Fruit fly (Drosophila melanogaster) whole organism, embryonic: ENCODE data around the gene CG14300.

ENCODE experiments used
- ATbp ChIP-seq: fragments of 200-800 bp; sonication (Bioruptor generic); optimal IDR thresholded peaks from 2 replicates; lab custom pipeline; 2017; ENCODE audit warnings: missing biosample characterization, mild to moderate bottlenecking, missing genetic modification characterization, missing genetic modification reagents
- Ada2b ChIP-seq: fragments of 200-800 bp; sonication (Bioruptor generic); IDR thresholded peaks from 2 replicates; pipeline ENCODE4 v1.3.6; 2022; ENCODE audit warnings: missing biosample characterization, missing genetic modification characterization
- CG1024 ChIP-seq: fragments of 200-800 bp; sonication (Bioruptor generic); IDR thresholded peaks from 2 replicates; pipeline ENCODE4 v1.3.6; 2022; ENCODE audit warnings: missing biosample characterization, missing genetic modification characterization
- CG10321 ChIP-seq: fragments of 200-800 bp; sonication (Bioruptor generic); IDR thresholded peaks from 2 replicates; pipeline ENCODE4 v1.3.6; 2022; ENCODE audit warnings: missing biosample characterization, missing genetic modification characterization
- CG10654 ChIP-seq: fragments of 200-800 bp; sonication (Bioruptor generic); optimal IDR thresholded peaks from 2 replicates; lab custom pipeline; 2016; ENCODE audit warnings: missing biosample characterization, missing genetic modification characterization
- CG10979 ChIP-seq: fragments of 200-800 bp; sonication (Bioruptor generic); optimal IDR thresholded peaks from 2 replicates; lab custom pipeline; 2018; ENCODE audit warnings: missing biosample characterization, mild to moderate bottlenecking, missing genetic modification characterization, moderate library complexity
- CG11093 ChIP-seq: fragments of 200-800 bp; sonication (Bioruptor generic); IDR thresholded peaks from 3 replicates; pipeline ENCODE4 v1.3.6; 2022; ENCODE audit warnings: missing biosample characterization, missing genetic modification characterization
- CG11398 ChIP-seq: fragments of 200-800 bp; sonication (Bioruptor generic); optimal IDR thresholded peaks from 2 replicates; lab custom pipeline; 2016; ENCODE audit warnings: missing biosample characterization, missing genetic modification characterization
- CG12299 ChIP-seq: fragments of 200-800 bp; sonication (Bioruptor generic); optimal IDR thresholded peaks from 2 replicates; lab custom pipeline; 2018; ENCODE audit warnings: missing biosample characterization, mild to moderate bottlenecking, missing genetic modification characterization
- CG14050 ChIP-seq: fragments of 200-800 bp; sonication (Bioruptor generic); IDR thresholded peaks from 3 replicates; pipeline ENCODE4 v1.3.6; 2022; ENCODE audit warnings: missing biosample characterization, missing genetic modification characterization
- CG14965 ChIP-seq: fragments of 200-800 bp; sonication (Bioruptor generic); optimal IDR thresholded peaks from 2 replicates; lab custom pipeline; 2016; ENCODE audit warnings: missing biosample characterization, missing genetic modification characterization, borderline replicate concordance
- CG15514 ChIP-seq: fragments of 200-800 bp; sonication (Bioruptor generic); optimal IDR thresholded peaks from 3 replicates; lab custom pipeline; 2017; ENCODE audit warnings: missing biosample characterization, missing genetic modification characterization, mild to moderate bottlenecking, moderate library complexity, missing genetic modification reagents
- CG17328 ChIP-seq: fragments of 200-800 bp; sonication (Bioruptor generic); IDR thresholded peaks from 2 replicates; pipeline ENCODE4 v1.3.6; 2022; ENCODE audit warnings: missing biosample characterization, missing genetic modification characterization
- CG17829 ChIP-seq: fragments of 200-800 bp; optimal IDR thresholded peaks from 2 replicates; lab custom pipeline; 2019; ENCODE audit warnings: missing biosample characterization, mild to moderate bottlenecking, missing genetic modification characterization, moderate library complexity
- CG2116 ChIP-seq: fragments of 200-800 bp; sonication (Bioruptor generic); optimal IDR thresholded peaks from 3 replicates; lab custom pipeline; 2018; ENCODE audit warnings: missing biosample characterization, mild to moderate bottlenecking, missing genetic modification characterization
- CG3065 ChIP-seq: fragments of 200-800 bp; sonication (Bioruptor generic); optimal IDR thresholded peaks from 2 replicates; lab custom pipeline; 2016; ENCODE audit warnings: missing biosample characterization, missing genetic modification characterization
- CG31224 ChIP-seq: fragments of 200-800 bp; sonication (Bioruptor generic); IDR thresholded peaks from 2 replicates; pipeline ENCODE4 v1.3.6; 2022; ENCODE audit warnings: missing biosample characterization, missing genetic modification characterization
- CG3163 ChIP-seq: fragments of 200-800 bp; sonication (Bioruptor generic); optimal IDR thresholded peaks from 3 replicates; lab custom pipeline; 2016; ENCODE audit warnings: missing biosample characterization, missing genetic modification characterization
- CG3726 ChIP-seq: fragments of 200-800 bp; sonication (Bioruptor generic); IDR thresholded peaks from 3 replicates; pipeline ENCODE4, ENCODE4 v1.3.6; 2022; ENCODE audit warnings: missing biosample characterization, missing genetic modification characterization
- CG4360 ChIP-seq: fragments of 200-800 bp; sonication (Bioruptor generic); IDR thresholded peaks from 2 replicates; pipeline ENCODE4 v1.3.6; 2022; ENCODE audit warnings: missing biosample characterization, missing genetic modification characterization
- CG4707 ChIP-seq: fragments of 200-800 bp; sonication (Bioruptor generic); optimal IDR thresholded peaks from 2 replicates; lab custom pipeline; 2018; ENCODE audit warnings: missing biosample characterization, mild to moderate bottlenecking, missing genetic modification characterization, moderate library complexity
- CG7556 ChIP-seq: fragments of 200-800 bp; sonication (Bioruptor generic); optimal IDR thresholded peaks from 2 replicates; lab custom pipeline; 2017; ENCODE audit warnings: missing biosample characterization, mild to moderate bottlenecking, missing genetic modification characterization
- CG8290 ChIP-seq, 3 experiments: fragments of 200-800 bp; sonication (Bioruptor generic); optimal IDR thresholded peaks; 2 replicates each; lab custom pipeline; 2016 to 2019; ENCODE audit warnings: missing biosample characterization in 3 of 3, missing genetic modification characterization in 3 of 3, mild to moderate bottlenecking in 2 of 3, moderate library complexity in 1 of 3
- CG8359 ChIP-seq: fragments of 200-800 bp; sonication (Bioruptor generic); optimal IDR thresholded peaks from 2 replicates; lab custom pipeline; 2017; ENCODE audit warnings: missing biosample characterization, mild to moderate bottlenecking, missing genetic modification characterization, borderline replicate concordance
- CG9215 ChIP-seq: fragments of 200-800 bp; sonication (Bioruptor generic); IDR thresholded peaks from 2 replicates; pipeline ENCODE4 v1.3.6; 2022; ENCODE audit warnings: missing biosample characterization, missing genetic modification characterization
- D19A ChIP-seq: fragments of 200-800 bp; optimal IDR thresholded peaks from 3 replicates; lab custom pipeline; 2019; ENCODE audit warnings: missing biosample characterization, mild to moderate bottlenecking, missing genetic modification characterization, moderate library complexity
- D19B ChIP-seq: fragments of 200-800 bp; sonication (Bioruptor generic); optimal IDR thresholded peaks from 2 replicates; lab custom pipeline; 2017; ENCODE audit warnings: missing biosample characterization, mild to moderate bottlenecking, missing genetic modification characterization
- Dbx ChIP-seq: fragments of 200-800 bp; sonication (Bioruptor generic); IDR thresholded peaks from 3 replicates; pipeline ENCODE4 v1.3.6; 2022; ENCODE audit warnings: missing biosample characterization, missing genetic modification characterization
- E2f1 ChIP-seq: fragments of 200-800 bp; sonication (Bioruptor generic); IDR thresholded peaks from 2 replicates; pipeline ENCODE4 v1.3.6; 2022; ENCODE audit warnings: missing biosample characterization, missing genetic modification characterization
- E2f2 ChIP-seq: fragments of 200-800 bp; sonication (Bioruptor generic); IDR thresholded peaks from 2 replicates; pipeline ENCODE4 v1.3.6; 2022; ENCODE audit warnings: missing biosample characterization, missing genetic modification characterization
- Hey ChIP-seq: fragments of 200-800 bp; sonication (Bioruptor generic); optimal IDR thresholded peaks from 3 replicates; lab custom pipeline; 2018; ENCODE audit warnings: missing biosample characterization, mild to moderate bottlenecking, missing genetic modification characterization
- Hmr ChIP-seq: fragments of 200-800 bp; sonication (Bioruptor generic); optimal IDR thresholded peaks from 3 replicates; lab custom pipeline; 2017; ENCODE audit warnings: mild to moderate bottlenecking, missing biosample characterization, missing genetic modification reagents, missing genetic modification characterization
- Hr51 ChIP-seq, 2 experiments: fragments of 200-800 bp; sonication (Bioruptor generic); optimal IDR thresholded peaks; 2 replicates in 1 of 2; 3 replicates in 1 of 2; lab custom pipeline; 2016 to 2018; ENCODE audit warnings: missing biosample characterization in 2 of 2, missing genetic modification characterization in 2 of 2, mild to moderate bottlenecking in 1 of 2, moderate library complexity in 1 of 2
- Kr ChIP-seq: fragments of 200-800 bp; sonication (Bioruptor generic); optimal IDR thresholded peaks from 2 replicates; lab custom pipeline; 2017; ENCODE audit warnings: missing biosample characterization, mild to moderate bottlenecking, missing genetic modification characterization
- Mrtf ChIP-seq: fragments of 200-800 bp; sonication (Bioruptor generic); IDR thresholded peaks from 3 replicates; pipeline ENCODE4 v1.3.6; 2022; ENCODE audit warnings: missing biosample characterization, missing genetic modification characterization
- Rx ChIP-seq: fragments of 200-800 bp; sonication (Bioruptor generic); IDR thresholded peaks from 2 replicates; pipeline ENCODE4 v1.3.6; 2022; ENCODE audit warnings: missing biosample characterization, missing genetic modification characterization
- bcd ChIP-seq: fragments of 200-800 bp; sonication (Bioruptor generic); optimal IDR thresholded peaks from 2 replicates; lab custom pipeline; 2017; ENCODE audit warnings: missing biosample characterization, mild to moderate bottlenecking, missing genetic modification characterization
- bowl ChIP-seq: fragments of 200-800 bp; sonication (Bioruptor generic); IDR thresholded peaks from 2 replicates; pipeline ENCODE4 v1.3.6; 2022; ENCODE audit warnings: missing biosample characterization, missing genetic modification characterization
- fd102C ChIP-seq: fragments of 200-800 bp; sonication (Bioruptor generic); optimal IDR thresholded peaks from 2 replicates; lab custom pipeline; 2018; ENCODE audit warnings: missing biosample characterization, mild to moderate bottlenecking, missing genetic modification characterization, moderate library complexity
- fd96Cb ChIP-seq: fragments of 200-800 bp; sonication (Bioruptor generic); optimal IDR thresholded peaks from 2 replicates; lab custom pipeline; 2018; ENCODE audit warnings: missing biosample characterization, mild to moderate bottlenecking, missing genetic modification characterization, moderate library complexity
- gcm2 ChIP-seq: fragments of 200-800 bp; sonication (Bioruptor generic); optimal IDR thresholded peaks from 2 replicates; lab custom pipeline; 2016; ENCODE audit warnings: missing biosample characterization, missing genetic modification characterization
- jumu ChIP-seq: fragments of 200-800 bp; sonication (Bioruptor generic); optimal IDR thresholded peaks from 3 replicates; lab custom pipeline; 2016; ENCODE audit warnings: missing biosample characterization, missing genetic modification characterization
- pan ChIP-seq, 4 experiments: fragments of >200 bp in 3 of 4; fragments of 200-800 bp in 1 of 4; sonication (Bioruptor generic) in 1 of 4; optimal IDR thresholded peaks in 3 of 4; IDR thresholded peaks in 1 of 4; 2 replicates each; pipeline versions ENCODE4 v1.3.6 to Lab custom; 2017 to 2022; ENCODE audit warnings: missing biosample characterization in 2 of 4, missing genetic modification characterization in 2 of 4, mixed read lengths in 1 of 4
- rib ChIP-seq: fragments of 200-800 bp; sonication (Bioruptor generic); IDR thresholded peaks from 2 replicates; pipeline ENCODE4 v1.3.6; 2022; ENCODE audit warnings: missing biosample characterization, missing genetic modification characterization
- salm ChIP-seq: fragments of 200-800 bp; sonication (Bioruptor generic); optimal IDR thresholded peaks from 2 replicates; lab custom pipeline; 2018; ENCODE audit warnings: missing biosample characterization, mild to moderate bottlenecking, missing genetic modification characterization
- shn ChIP-seq: fragments of 200-800 bp; sonication (Bioruptor generic); optimal IDR thresholded peaks from 3 replicates; lab custom pipeline; 2016; ENCODE audit warnings: missing biosample characterization, missing genetic modification characterization
- stwl ChIP-seq: fragments of 200-800 bp; sonication (Bioruptor generic); optimal IDR thresholded peaks from 3 replicates; lab custom pipeline; 2018; ENCODE audit warnings: missing biosample characterization, mild to moderate bottlenecking, missing genetic modification characterization, moderate library complexity
- twi ChIP-seq: fragments of 200-800 bp; optimal IDR thresholded peaks from 2 replicates; lab custom pipeline; 2019; ENCODE audit warnings: missing biosample characterization, mild to moderate bottlenecking, missing genetic modification characterization, moderate library complexity
- vnd ChIP-seq: fragments of 200-800 bp; sonication (Bioruptor generic); IDR thresholded peaks from 3 replicates; pipeline ENCODE4 v1.3.6; 2022; ENCODE audit warnings: missing biosample characterization, missing genetic modification characterization; ENCODE audit not compliant: partially characterized antibody

The CG14300 gene

DNA sequence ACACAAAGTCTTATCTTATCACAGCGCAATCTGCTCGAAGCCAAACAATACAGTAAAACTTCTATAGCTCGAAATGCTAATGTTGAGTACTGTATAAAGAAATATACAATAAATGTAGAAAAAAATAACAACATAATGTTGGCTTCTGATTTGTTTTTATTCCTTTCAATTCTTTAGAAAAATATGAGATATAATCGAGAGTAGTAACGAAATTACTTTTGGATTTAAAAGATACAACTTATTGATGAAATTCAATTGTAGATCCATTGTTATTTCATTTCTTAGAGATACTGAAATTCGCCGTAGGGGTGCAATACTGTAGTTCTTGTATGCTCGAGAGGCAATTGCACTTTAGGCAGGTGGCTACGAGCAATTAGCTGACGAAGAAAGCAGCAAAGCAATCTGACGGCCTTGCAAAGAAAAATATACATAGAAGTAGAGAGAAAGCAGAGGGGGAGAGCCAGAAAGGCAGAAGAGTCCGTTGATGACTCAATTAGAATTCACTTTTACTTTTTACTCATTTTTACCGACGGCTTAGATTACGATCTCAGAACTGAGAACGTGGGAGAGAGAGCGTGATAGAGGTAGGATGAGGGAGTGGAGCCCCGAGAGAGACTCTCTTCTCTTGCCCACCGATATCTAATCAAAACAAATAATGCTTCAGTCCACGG, 22.9 kb downstream of the CG14300 start (continued):
- TF ChIP-seq CG3163 (GFP tag; lab: Kevin White, UChicago) (no peak), CG2116 (GFP tag; lab: Kevin White, UChicago) (no peak), salm (tag; lab: Kevin White, UChicago) (peak; percentile 51), D19B (GFP tag; lab: Kevin White, UChicago) (no peak), CG11398 (GFP tag; lab: Kevin White, UChicago) (no peak), twi (tag; lab: Kevin White, UChicago) (peak; percentile 5), CG1024 (GFP tag; lab: Robert Waterston, UW) (no peak), Hey (no peak), CG14965 (no peak), jumu (GFP tag; lab: Kevin White, UChicago) (peak; percentile 34), CG3065 (GFP tag; lab: Kevin White, UChicago) (no peak), CG4360 (GFP tag; lab: Robert Waterston, UW) (no peak), CG12299 (peak; percentile 47), CG14050 (GFP tag; lab: Robert Waterston, UW) (no peak), CG10979 (peak; percentile 34), CG10321 (GFP tag; lab: Robert Waterston, UW) (no peak), stwl (tag; lab: Kevin White, UChicago) (no peak), rib (no peak), bowl (no peak), ATbp (peak; percentile 53), fd96Cb (tag; lab: Kevin White, UChicago) (peak; percentile 54), CG17829 (tag; lab: Kevin White, UChicago) (peak; percentile 39), Hr51 (GFP tag; optimal IDR thresholded peaks at IDR 0.05; lab: Kevin White, UChicago) (peak in 1 of 2 experiments; percentile 57), D19A (tag; lab: Kevin White, UChicago) (peak; percentile 16), Dbx (GFP tag; lab: Robert Waterston, UW) (no peak), Mrtf (no peak), E2f1 (peak; percentile 40), bcd (GFP tag; lab: Kevin White, UChicago) (peak; percentile 2), CG10654 (GFP tag; lab: Kevin White, UChicago) (no peak), CG8290 (GFP tag; optimal IDR thresholded peaks at IDR 0.05; lab: Kevin White, UChicago) (no peak), CG8290 (tag; optimal IDR thresholded peaks at IDR 0.05; lab: Kevin White, UChicago) (no peak), CG31224 (GFP tag; lab: Robert Waterston, UW) (0 out of 2 replicates have a peak, but pooled peaks have one; percentile 29), Kr (GFP tag; lab: Kevin White, UChicago) (no peak), CG17328 (peak; percentile 47; the same call in 1 of the 2 replicates), Rx (no peak), CG7556 (peak; percentile 68), CG9215 (GFP tag; lab: Robert Waterston, UW) (no peak), shn (GFP tag; lab: Kevin White, UChicago) (no peak), Hmr (GFP tag; lab: Kevin White, UChicago) (peak; percentile 59), CG11093 (GFP tag; lab: Robert Waterston, UW) (0 out of 3 replicates have a peak, but pooled peaks have one; percentile 37), Ada2b (GFP tag; lab: Robert Waterston, UW) (no peak), E2f2 (GFP tag; lab: Robert Waterston, UW) (no peak), CG8359 (no peak), CG3726 (GFP tag; lab: Robert Waterston, UW) (no peak), pan (optimal IDR thresholded peaks at IDR 0.05; lab: Kevin White, UChicago) (no peak), pan (GFP tag; optimal IDR thresholded peaks at IDR 0.05 in 1 of 2, IDR thresholded peaks at IDR 0.05 in 1 of 2) (peak in 1 of 2 experiments; percentile 26), CG15514 (GFP tag; lab: Kevin White, UChicago) (no peak), fd102C (GFP tag; lab: Kevin White, UChicago) (no peak), CG4707 (GFP tag; lab: Kevin White, UChicago) (no peak), gcm2 (GFP tag; lab: Kevin White, UChicago) (no peak), vnd (GFP tag; lab: Robert Waterston, UW) (no peak)
